Fruit fly (Drosophila melanogaster): ENCODE data around the gene CG17612.

Gene CG17612

DNA sequence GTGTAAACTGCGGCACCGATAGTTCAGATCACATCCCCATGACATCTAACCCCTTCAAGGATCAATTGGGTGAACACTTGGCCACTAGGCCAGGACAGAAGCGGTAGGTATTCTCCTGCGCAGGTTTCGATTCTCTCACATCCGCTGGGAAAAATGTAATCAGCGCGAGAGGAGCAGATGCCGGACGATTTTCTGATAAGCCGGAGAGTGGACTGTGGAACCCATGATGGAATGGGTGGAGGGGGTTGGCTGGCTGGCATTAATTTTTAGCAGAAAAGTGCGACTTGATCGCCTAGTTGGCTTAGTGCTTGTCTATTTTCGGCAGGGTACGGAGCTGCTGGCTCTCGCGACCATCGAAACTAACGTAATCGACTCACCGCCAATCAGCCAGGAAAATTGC, 5.5 kb upstream of the CG17612 start, which contains the start of gene Tps1:
Gene Tps1, plus strand, starts transcription at position 301 of the 400 bp plus-strand sequence.
- TF ChIP-seq GATAd (GFP tag; optimal IDR thresholded peaks at IDR 0.05) (no peak), Hnf4 (GFP tag; optimal IDR thresholded peaks at IDR 0.05) (no peak), jim (GFP tag; optimal IDR thresholded peaks at IDR 0.05) (no peak), h (GFP tag; optimal IDR thresholded peaks at IDR 0.05) (no peak), brk (GFP tag; optimal IDR thresholded peaks at IDR 0.05) (no peak), woc (GFP tag; optimal IDR thresholded peaks at IDR 0.05) (no peak), usp (GFP tag; optimal IDR thresholded peaks at IDR 0.05) (no peak), N (GFP tag; optimal IDR thresholded peaks at IDR 0.05) (no peak), fru (GFP tag; optimal IDR thresholded peaks at IDR 0.05) (no peak), psq (GFP tag; optimal IDR thresholded peaks at IDR 0.05) (no peak), tai (GFP tag; optimal IDR thresholded peaks at IDR 0.05) (no peak), Mio (GFP tag; optimal IDR thresholded peaks at IDR 0.05) (no peak), Jra (GFP tag; optimal IDR thresholded peaks at IDR 0.05) (no peak), dl (GFP tag; optimal IDR thresholded peaks at IDR 0.05; ENCODE audit: insufficient read depth in 1 of 2, partially characterized antibody in 2 of 2) (no peak), pan (optimal IDR thresholded peaks at IDR 0.05) (no peak)

DNA sequence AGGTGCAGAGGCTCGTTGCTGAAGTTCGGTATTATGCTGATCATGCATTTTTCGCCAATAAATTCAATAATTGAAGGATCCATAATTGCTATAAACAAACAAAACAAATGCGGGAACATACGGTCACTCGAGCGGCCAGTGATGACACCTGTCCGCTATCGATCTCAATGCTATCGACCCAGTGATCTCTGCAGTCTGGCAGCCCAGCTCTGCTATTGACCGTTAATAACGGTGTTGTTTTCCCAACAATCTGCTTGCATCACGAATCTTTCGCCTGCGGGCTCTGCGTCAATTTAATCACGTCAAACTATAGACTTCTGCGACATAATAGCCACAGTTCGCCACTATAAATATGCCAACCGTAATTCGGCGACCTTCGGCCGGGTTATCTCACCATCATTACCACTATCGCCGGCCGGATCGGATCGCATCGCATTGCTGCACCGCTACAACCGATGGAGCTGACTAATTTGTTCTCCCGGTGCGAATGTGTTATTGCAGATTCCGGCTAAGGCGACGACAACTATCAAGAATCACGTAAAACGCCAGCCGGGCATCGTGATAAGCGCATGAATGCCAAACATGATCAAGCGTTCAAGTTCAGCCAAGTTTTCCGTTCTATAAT, 4.5 kb upstream of the CG17612 start, which contains the start of gene Psf2:
Gene Psf2, minus strand, starts transcription at position 431 of the 625 bp plus-strand sequence.
- TF ChIP-seq woc (GFP tag; optimal IDR thresholded peaks at IDR 0.05) (no peak), Rel (GFP tag; optimal IDR thresholded peaks at IDR 0.05) (no peak), Rel (tag; optimal IDR thresholded peaks at IDR 0.05) (peak; percentile 62), Hr83 (GFP tag; optimal IDR thresholded peaks at IDR 0.05; ENCODE audit: poor library complexity, severe bottlenecking) (peak; percentile 5)

DNA sequence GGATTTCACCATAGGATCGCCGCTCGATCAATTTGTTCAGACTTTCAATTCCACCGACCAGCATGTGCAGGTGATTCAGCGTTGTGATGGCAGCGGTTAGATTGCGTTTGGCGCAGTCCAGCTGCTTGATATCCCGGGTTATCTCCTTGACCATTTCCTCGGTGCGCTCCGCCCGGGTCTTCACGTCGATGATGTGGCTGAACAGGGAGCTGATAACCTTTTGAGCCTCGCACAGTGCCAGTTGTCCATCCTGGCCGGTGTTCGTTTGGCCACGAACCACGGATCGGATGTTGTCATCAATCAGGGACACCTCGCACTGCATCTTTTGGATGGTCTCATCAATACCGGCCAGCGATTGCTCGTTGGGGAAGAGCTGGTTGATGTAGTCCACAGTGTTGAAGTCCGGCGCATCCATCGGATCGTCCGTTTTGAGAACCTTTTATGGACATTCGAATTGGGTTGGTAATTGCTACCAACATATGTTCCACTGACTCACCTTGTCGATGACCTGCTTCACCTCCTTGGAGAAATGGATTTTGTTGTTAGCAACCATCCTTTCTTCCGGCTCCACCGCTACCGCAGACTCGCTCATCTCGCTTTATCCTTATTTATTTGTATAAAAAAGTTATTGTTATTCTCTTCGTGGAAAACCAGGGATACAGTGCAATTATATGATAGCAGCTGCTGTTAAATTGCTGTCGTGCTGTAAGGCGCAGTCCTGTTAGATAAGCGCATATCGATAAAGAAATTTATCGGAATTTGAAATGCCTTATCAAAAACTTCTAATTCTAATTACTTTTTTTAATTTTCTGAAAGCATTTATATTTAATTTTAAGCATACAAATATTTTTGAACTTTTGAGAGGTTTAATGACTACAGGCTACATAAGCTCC, 3.1 kb upstream of the CG17612 start, which contains the start of gene Vps53:
Gene Vps53, minus strand, starts transcription at position 676 of the 893 bp plus-strand sequence.
- TF ChIP-seq fru (GFP tag; optimal IDR thresholded peaks at IDR 0.05) (no peak), Rel (GFP tag; optimal IDR thresholded peaks at IDR 0.05) (no peak), Rel (tag; optimal IDR thresholded peaks at IDR 0.05) (no peak), psq (GFP tag; optimal IDR thresholded peaks at IDR 0.05) (no peak), dmrt93B (GFP tag; optimal IDR thresholded peaks at IDR 0.05) (no peak)

DNA sequence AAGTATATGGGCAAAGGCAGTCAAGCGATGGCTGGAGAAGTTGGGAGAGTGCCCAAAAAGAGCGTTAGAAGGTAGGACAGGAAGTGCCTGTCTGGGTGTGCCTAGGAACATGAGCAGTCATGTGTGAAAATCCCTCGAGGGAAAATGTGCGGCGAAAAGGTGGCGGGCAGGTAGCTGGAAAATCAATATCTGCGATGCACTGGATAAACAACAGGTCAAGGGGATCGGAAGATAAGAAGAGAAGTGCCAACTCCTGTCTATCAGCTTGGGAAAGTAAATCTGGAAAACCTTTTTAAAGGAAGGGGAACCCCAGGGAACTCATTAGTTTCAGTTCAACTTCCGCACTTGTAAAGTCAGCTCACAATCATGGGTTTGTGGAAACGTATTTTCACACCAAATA, 4.2 kb downstream of the CG17612 start:
- TF ChIP-seq Rel (GFP tag; optimal IDR thresholded peaks at IDR 0.05) (no peak), Rel (tag; optimal IDR thresholded peaks at IDR 0.05) (no peak), Vsx2 (GFP tag; optimal IDR thresholded peaks at IDR 0.05; ENCODE audit: partially characterized antibody) (no peak), Mio (GFP tag; optimal IDR thresholded peaks at IDR 0.05) (no peak), Myc (optimal IDR thresholded peaks at IDR 0.05) (no peak), usp (GFP tag; optimal IDR thresholded peaks at IDR 0.05) (no peak), rgr (GFP tag; optimal IDR thresholded peaks at IDR 0.05) (no peak)

DNA sequence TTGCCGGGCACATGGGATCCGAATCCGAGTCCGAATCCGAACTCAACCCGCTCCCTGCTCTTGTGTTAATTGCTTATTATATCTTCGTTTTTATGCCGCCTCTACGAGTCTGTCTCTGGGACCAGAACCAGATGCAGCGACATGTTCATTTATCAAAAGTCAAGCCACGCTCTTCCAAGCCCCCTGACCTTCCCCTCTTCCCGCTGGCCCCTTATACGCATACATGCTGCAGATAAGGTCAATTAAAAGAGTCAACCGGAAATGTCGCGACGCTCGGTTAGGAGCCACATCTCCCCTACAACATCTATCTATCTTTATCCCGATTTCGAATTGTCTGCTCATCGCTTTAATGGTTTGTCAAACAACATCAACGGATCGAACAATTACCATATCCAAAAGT, 4.8 kb downstream of the CG17612 start:
- TF ChIP-seq sv (GFP tag; optimal IDR thresholded peaks at IDR 0.05), result no peak
- TF ChIP-seq dsf (GFP tag; optimal IDR thresholded peaks at IDR 0.05; ENCODE audit: borderline replicate concordance), result no peak
- no peak for TF ChIP-seq Abd-B (GFP tag; optimal IDR thresholded peaks at IDR 0.05)
- no peak for TF ChIP-seq Sp1 (GFP tag; optimal IDR thresholded peaks at IDR 0.05)
- no peak for TF ChIP-seq h (GFP tag; optimal IDR thresholded peaks at IDR 0.05)
- TF ChIP-seq N (GFP tag; optimal IDR thresholded peaks at IDR 0.05), result no peak
- no peak for TF ChIP-seq woc (GFP tag; optimal IDR thresholded peaks at IDR 0.05)
- TF ChIP-seq br (GFP tag; optimal IDR thresholded peaks at IDR 0.05), result no peak
- no peak for TF ChIP-seq dl (GFP tag; optimal IDR thresholded peaks at IDR 0.05; ENCODE audit: insufficient read depth in 1 of 2, partially characterized antibody in 2 of 2)
- no peak for TF ChIP-seq Hr78 (GFP tag; optimal IDR thresholded peaks at IDR 0.05)
- TF ChIP-seq CG32264 (GFP tag; optimal IDR thresholded peaks at IDR 0.05), result no peak
- TF ChIP-seq CG9705 (GFP tag; optimal IDR thresholded peaks at IDR 0.05), result no peak
- TF ChIP-seq Dfd (GFP tag; optimal IDR thresholded peaks at IDR 0.05), result no peak
- no peak for TF ChIP-seq Hr83 (GFP tag; optimal IDR thresholded peaks at IDR 0.05; ENCODE audit: poor library complexity, severe bottlenecking)
- TF ChIP-seq brk (GFP tag; optimal IDR thresholded peaks at IDR 0.05), result no peak

Data from whole organism, wandering third instar larva.